Worm (Caenorhabditis elegans): ENCODE measurements around the gene ccf-1.
A peak's percentile ranks its signal among the peaks of the same experiment; 100 is the strongest.

ccf-1 gene

DNA sequence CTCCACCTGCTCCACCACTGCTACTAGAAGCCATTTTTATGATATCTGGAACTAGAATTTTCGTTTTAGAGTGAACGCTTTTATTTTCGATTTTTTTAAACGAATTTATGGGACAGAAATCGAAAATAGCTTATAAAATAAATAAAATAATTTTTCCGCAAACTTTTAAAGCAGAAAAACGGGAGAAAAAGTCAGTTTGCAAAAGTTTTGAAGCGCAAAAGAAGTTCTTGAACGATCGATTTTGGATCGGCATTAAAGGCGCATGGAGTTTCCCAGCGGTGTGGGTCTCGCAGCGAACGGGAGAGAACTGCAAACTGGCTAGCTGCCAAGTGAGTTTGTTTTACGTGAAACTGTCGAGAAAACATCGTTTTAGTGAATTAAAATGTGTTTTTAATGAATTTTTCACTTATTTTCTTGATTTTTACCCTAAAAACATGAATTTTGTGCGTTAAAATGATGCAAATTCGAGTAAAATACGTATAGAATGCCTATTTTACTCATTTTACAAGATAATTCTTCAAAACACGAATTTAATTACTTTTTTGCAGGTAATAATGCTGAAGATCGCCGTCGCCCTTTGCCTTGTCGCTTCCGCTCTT lies at the start of gene ccf-1, which contains the start of gene trap-4:
TSS of gene ccf-1 (minus strand) at position 51 of the 599 bp plus-strand sequence.
TSS of gene trap-4 (plus strand) at position 549 of the 599 bp plus-strand sequence.
- TF ChIP-seq lin-15B (tag; optimal IDR thresholded peaks at IDR 0.05) (peak; percentile 76), nhr-77 (tag; optimal IDR thresholded peaks at IDR 0.05) (no peak), nfya-1 (tag; optimal IDR thresholded peaks at IDR 0.05; ENCODE audit: insufficient read depth) (peak; percentile 89), nhr-23 (tag; optimal IDR thresholded peaks at IDR 0.05) (peak; percentile 61), ztf-4 (tag; optimal IDR thresholded peaks at IDR 0.05) (no peak), nhr-25 (tag; optimal IDR thresholded peaks at IDR 0.05) (peak; percentile 66), elt-1 (tag; optimal IDR thresholded peaks at IDR 0.05) (no peak), ceh-28 (tag; optimal IDR thresholded peaks at IDR 0.05) (peak; percentile 66), ztf-11 (tag; optimal IDR thresholded peaks at IDR 0.05) (no peak), hmg-11 (tag; optimal IDR thresholded peaks at IDR 0.05) (peak; percentile 22), egl-5 (tag; optimal IDR thresholded peaks at IDR 0.05) (no peak), lin-39 (tag; optimal IDR thresholded peaks at IDR 0.05) (peak; percentile 35), eor-1 (tag; optimal IDR thresholded peaks at IDR 0.05) (no peak), unc-39 (tag; optimal IDR thresholded peaks at IDR 0.05) (no peak), snpc-4 (tag; optimal IDR thresholded peaks at IDR 0.05) (peak; percentile 54), pqm-1 (tag; optimal IDR thresholded peaks at IDR 0.05) (peak; percentile 14), fos-1 (tag; optimal IDR thresholded peaks at IDR 0.05) (no peak), skn-1 (tag; optimal IDR thresholded peaks at IDR 0.05) (no peak), ceh-16 (tag; optimal IDR thresholded peaks at IDR 0.05) (no peak), aly-2 (tag; optimal IDR thresholded peaks at IDR 0.05) (no peak), nhr-12 (tag; optimal IDR thresholded peaks at IDR 0.05) (no peak), pha-4 (tag; optimal IDR thresholded peaks at IDR 0.05) (peak; percentile 76), unc-62 (GFP tag; optimal IDR thresholded peaks at IDR 0.05) (no peak), ceh-82 (tag; optimal IDR thresholded peaks at IDR 0.05) (no peak), nhr-67 (tag; optimal IDR thresholded peaks at IDR 0.05) (no peak), tbx-2 (tag; optimal IDR thresholded peaks at IDR 0.05) (no peak), elt-2 (tag; optimal IDR thresholded peaks at IDR 0.05) (peak; percentile 26), R02D3.7 (tag; optimal IDR thresholded peaks at IDR 0.05) (peak; percentile 1), mdl-1 (tag; optimal IDR thresholded peaks at IDR 0.05) (no peak), zag-1 (tag; optimal IDR thresholded peaks at IDR 0.05) (no peak), lsy-12 (tag; optimal IDR thresholded peaks at IDR 0.05) (no peak)

DNA sequence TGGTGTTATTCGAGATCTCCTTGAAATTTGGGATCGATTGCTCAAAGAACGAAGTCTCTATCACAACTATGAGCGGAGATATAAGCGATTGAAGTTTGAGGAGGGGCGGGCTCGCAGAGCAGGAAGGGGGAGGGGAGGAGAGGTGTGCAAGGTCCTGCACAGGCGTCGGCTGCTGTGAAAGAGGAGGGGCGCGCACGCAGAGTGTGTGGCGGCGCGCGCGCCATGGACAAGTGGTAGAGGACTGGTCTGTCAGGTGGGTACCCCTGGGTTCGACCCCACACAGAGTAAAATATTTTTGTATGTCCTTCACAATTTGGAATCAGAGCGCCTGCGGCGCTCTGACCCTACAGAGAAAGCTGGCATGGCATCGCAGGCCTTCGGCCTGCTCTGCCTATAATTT lies 47.0 kb upstream of the ccf-1 start:
- TF ChIP-seq snpc-4 (tag; optimal IDR thresholded peaks at IDR 0.05): peak; percentile 4

DNA sequence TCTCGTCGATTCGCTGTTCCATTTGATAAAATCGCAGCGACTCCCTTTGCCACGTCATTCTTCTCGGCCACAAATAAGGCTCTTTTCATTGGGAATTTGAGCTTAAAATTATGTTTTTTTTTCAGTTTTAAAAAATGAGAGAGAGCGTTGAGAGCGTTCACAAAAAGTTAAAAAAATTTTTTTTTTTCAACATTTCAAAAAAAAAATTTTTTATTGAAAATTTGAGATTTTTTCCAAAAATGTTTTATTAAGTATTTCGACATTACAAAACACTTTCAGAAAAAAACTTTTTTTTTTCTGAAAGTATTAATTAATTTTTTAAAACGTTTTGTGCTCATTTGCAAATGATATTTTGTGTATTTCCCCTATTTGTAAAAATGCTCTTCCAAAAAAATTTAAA lies 40.0 kb upstream of the ccf-1 start, which contains the start of gene top-3:
TSS of gene top-3 (minus strand) at position 101 of the 400 bp plus-strand sequence.
- no peak for TF ChIP-seq nhr-77 (tag; optimal IDR thresholded peaks at IDR 0.05)
- no peak for TF ChIP-seq nfya-1 (tag; optimal IDR thresholded peaks at IDR 0.05; ENCODE audit: insufficient read depth)
- no peak for TF ChIP-seq mdl-1 (tag; optimal IDR thresholded peaks at IDR 0.05)
- TF ChIP-seq nhr-12 (tag; optimal IDR thresholded peaks at IDR 0.05): no peak
- TF ChIP-seq nhr-76 (tag; optimal IDR thresholded peaks at IDR 0.05): no peak
- no peak for TF ChIP-seq fos-1 (tag; optimal IDR thresholded peaks at IDR 0.05)
- TF ChIP-seq hmg-11 (tag; optimal IDR thresholded peaks at IDR 0.05): no peak

DNA sequence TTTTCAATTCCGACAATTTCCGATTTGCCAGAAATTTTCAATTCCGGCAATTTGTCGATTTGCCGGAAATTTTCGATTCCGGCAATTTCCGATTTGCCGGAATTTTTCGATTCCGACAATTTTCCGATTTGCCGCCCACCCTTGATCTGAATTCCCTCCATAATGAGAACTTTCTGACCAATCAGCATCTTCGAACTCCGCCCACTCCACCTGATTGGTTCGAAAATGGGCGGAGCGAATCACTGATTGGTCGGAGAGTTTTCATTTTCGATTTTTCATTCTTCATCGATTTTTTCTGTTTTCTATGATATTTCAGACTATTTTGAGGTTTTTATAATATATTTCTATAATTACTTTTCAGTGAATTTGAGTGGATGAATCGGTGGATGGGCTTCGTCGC lies 34.1 kb upstream of the ccf-1 start:
- no peak for TF ChIP-seq ama-1 (optimal IDR thresholded peaks at IDR 0.05)
- TF ChIP-seq nfya-1 (tag; optimal IDR thresholded peaks at IDR 0.05; ENCODE audit: insufficient read depth): peak; percentile 85

DNA sequence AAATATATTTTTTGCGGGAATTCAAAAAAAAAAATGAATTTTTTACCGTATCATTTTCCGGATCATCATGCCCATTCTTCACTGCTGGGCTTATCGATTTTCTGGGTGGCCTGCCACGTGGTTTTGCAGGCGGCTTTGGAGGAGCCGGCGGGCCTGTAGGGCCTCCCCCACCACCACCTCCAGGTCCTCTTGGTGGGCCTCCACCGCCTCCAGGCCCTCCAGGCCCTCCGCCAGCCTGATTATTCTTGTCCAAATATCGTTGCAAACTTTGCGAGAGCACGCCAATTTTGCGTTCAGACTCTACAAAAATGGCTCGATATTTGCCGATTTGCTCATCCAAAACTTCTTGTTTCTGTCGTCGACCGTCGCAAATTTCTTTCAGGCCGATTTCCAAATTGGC lies 31.1 kb upstream of the ccf-1 start:
- TF ChIP-seq ama-1 (optimal IDR thresholded peaks at IDR 0.05) (no peak), hmg-11 (tag; optimal IDR thresholded peaks at IDR 0.05) (no peak), lsy-12 (tag; optimal IDR thresholded peaks at IDR 0.05) (no peak), nhr-28 (tag; optimal IDR thresholded peaks at IDR 0.05) (no peak), mdl-1 (tag; optimal IDR thresholded peaks at IDR 0.05) (no peak), aly-2 (tag; optimal IDR thresholded peaks at IDR 0.05) (no peak), nhr-12 (tag; optimal IDR thresholded peaks at IDR 0.05) (no peak), nfya-1 (tag; optimal IDR thresholded peaks at IDR 0.05; ENCODE audit: insufficient read depth) (no peak), elt-1 (tag; optimal IDR thresholded peaks at IDR 0.05) (no peak)

All from whole organism, L3 larva.